Worm (Caenorhabditis elegans) whole organism, young adult: ENCODE data around the gene Y43B11AR.1.

Source experiments
- Y56A3A.18 ChIP-seq: fragments of 200-800 bp; sonication (Bioruptor generic); IDR thresholded peaks from 2 replicates; pipeline ENCODE4 v1.3.6; 2022; ENCODE audit warnings: missing genetic modification reagents, missing genetic modification characterization, missing compliant biosample characterization
- Y79H2A.3 ChIP-seq: fragments of 200-800 bp; sonication (Bioruptor generic); conservative IDR thresholded peaks from 2 replicates; pipeline ENCODE4 v1.3.6; 2022; ENCODE audit warnings: missing genetic modification reagents, missing genetic modification characterization, missing compliant biosample characterization
- efl-1 ChIP-seq: fragments of 150-350 bp; optimal IDR thresholded peaks from 2 replicates; lab custom pipeline; 2014; ENCODE audit warnings: missing biosample characterization, missing genetic modification reagents, missing genetic modification characterization
- lag-1 ChIP-seq: fragments of 200-800 bp; sonication (Bioruptor generic); IDR thresholded peaks from 2 replicates; pipeline ENCODE4 v1.3.6; 2022; ENCODE audit warnings: missing genetic modification reagents, missing genetic modification characterization, missing compliant biosample characterization
- nfya-2 ChIP-seq: fragments of 200-800 bp; sonication (Bioruptor generic); IDR thresholded peaks from 2 replicates; pipeline ENCODE4 v1.3.6; 2022; ENCODE audit warnings: missing genetic modification reagents, missing genetic modification characterization, missing compliant biosample characterization
- nfyb-1 ChIP-seq: fragments of 200-800 bp; sonication (Bioruptor generic); IDR thresholded peaks from 2 replicates; pipeline ENCODE4 v1.3.6; 2022; ENCODE audit warnings: missing genetic modification reagents, missing genetic modification characterization, missing compliant biosample characterization
- sea-2 ChIP-seq: fragments of 200-800 bp; sonication (Bioruptor generic); IDR thresholded peaks from 2 replicates; pipeline ENCODE4 v1.3.6; 2022; ENCODE audit warnings: missing genetic modification characterization, missing compliant biosample characterization
- snpc-4 ChIP-seq, 5 experiments: fragments of 150-350 bp in 1 of 5; sonication (generic microtip) in 4 of 5; optimal IDR thresholded peaks; 2 replicates each; lab custom pipeline; 2014 to 2018; ENCODE audit warnings: missing genetic modification characterization in 5 of 5, missing biosample characterization in 3 of 5, antibody characterized with exemption in 2 of 5, mild to moderate bottlenecking in 2 of 5, missing compliant biosample characterization in 2 of 5, missing genotype in 2 of 5, moderate library complexity in 2 of 5, missing genetic modification reagents in 1 of 5
- unc-62 ChIP-seq: fragments of 150-350 bp; optimal IDR thresholded peaks from 2 replicates; lab custom pipeline; 2014; ENCODE audit warnings: missing biosample characterization, missing genetic modification reagents, missing genetic modification characterization

ce11 chrIV:7081214-7081613 lies at the start of gene Y43B11AR.1:
- no peak for TF ChIP-seq nfyb-1 (GFP tag; lab: Robert Waterston, UW)
- TF ChIP-seq snpc-4 (GFP tag; optimal IDR thresholded peaks at IDR 0.05; lab: Kevin White, UChicago), result no peak
- no peak for TF ChIP-seq snpc-4 (tag; optimal IDR thresholded peaks at IDR 0.05; lab: Kevin White, UChicago)
- TF ChIP-seq Y56A3A.18 (GFP tag; lab: Robert Waterston, UW), result no peak
- no peak for TF ChIP-seq efl-1 (GFP tag; lab: Kevin White, UChicago)
- no peak for TF ChIP-seq unc-62
- no peak for TF ChIP-seq lag-1 (GFP tag; lab: Robert Waterston, UW)
- no peak for TF ChIP-seq Y79H2A.3 (GFP tag; lab: Robert Waterston, UW)
- TF ChIP-seq nfya-2, result no peak
- no peak for TF ChIP-seq sea-2 (GFP tag; lab: Robert Waterston, UW)
